Fruit fly (Drosophila melanogaster): ENCODE measurements around the gene alt.

DNA sequence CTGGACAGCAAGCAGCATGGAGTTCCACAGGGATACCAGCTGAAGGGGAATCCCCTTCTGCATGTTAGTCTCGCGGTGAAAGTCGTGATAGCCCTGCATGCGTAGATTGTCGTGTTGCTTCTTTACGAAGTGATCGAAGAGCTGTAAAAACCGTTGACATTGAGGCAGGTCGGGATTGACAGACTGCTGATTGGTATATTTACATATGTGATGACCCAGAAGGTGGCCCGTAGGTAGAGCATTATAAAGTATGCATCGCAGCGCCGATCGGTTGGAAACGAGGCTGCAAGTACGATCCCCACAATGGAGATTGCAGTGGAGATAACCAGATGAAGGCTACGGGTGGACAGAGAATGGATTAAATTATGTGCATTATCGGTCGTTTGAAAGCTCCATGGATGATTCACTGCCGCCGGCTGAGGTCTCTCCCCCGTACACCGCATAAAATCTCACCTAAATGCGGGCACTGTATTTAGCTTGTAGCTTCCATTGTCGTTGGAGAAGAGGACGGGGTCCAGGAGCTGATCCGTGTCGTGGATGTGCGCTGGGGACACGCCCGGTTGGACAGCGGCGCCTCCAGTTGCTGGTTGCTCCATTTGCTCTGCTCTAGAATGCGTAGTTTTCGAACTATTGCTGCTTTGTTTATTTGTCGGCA lies 12.0 kb downstream of the alt start:
- TF ChIP-seq Sin3A (optimal IDR thresholded peaks at IDR 0.05) (no peak), psq (optimal IDR thresholded peaks at IDR 0.05) (no peak), ttk (optimal IDR thresholded peaks at IDR 0.05) (no peak), h (optimal IDR thresholded peaks at IDR 0.05) (no peak)

Measured in Kc167 (cell line).